Worm (Caenorhabditis elegans) whole organism, late embryonic: Measurements from ENCODE around the gene T12B3.3.
"Not testable (repeated sequence)": the region's sequence is repeated elsewhere in the genome, so short reads cannot be mapped to it uniquely, and the experiment has no call there.

Experiments used
- C38D4.7 ChIP-seq: fragments of 200-800 bp; sonication (Bioruptor generic); optimal IDR thresholded peaks from 2 replicates; lab custom pipeline; 2018; ENCODE audit warnings: mild to moderate bottlenecking, missing genetic modification characterization, moderate library complexity, missing compliant biosample characterization
- K09A11.1 ChIP-seq: sonication (generic microtip); optimal IDR thresholded peaks from 2 replicates; lab custom pipeline; 2017; ENCODE audit warnings: antibody characterized with exemption, mild to moderate bottlenecking, missing genetic modification characterization, missing compliant biosample characterization; ENCODE audit not compliant: insufficient read depth
- T23F11.4 ChIP-seq: fragments of 200-800 bp; sonication (Bioruptor generic); optimal IDR thresholded peaks from 2 replicates; lab custom pipeline; 2018; ENCODE audit warnings: mild to moderate bottlenecking, missing genetic modification characterization, missing compliant biosample characterization
- ceh-14 ChIP-seq: sonication (generic microtip); optimal IDR thresholded peaks from 2 replicates; lab custom pipeline; 2016; ENCODE audit warnings: missing genotype, missing genetic modification characterization, missing compliant biosample characterization
- ceh-19 ChIP-seq: fragments of 200-800 bp; sonication (Bioruptor generic); optimal IDR thresholded peaks from 2 replicates; lab custom pipeline; 2018; ENCODE audit warnings: mild to moderate bottlenecking, missing genetic modification characterization, missing compliant biosample characterization
- ceh-2 ChIP-seq: sonication (generic microtip); optimal IDR thresholded peaks from 2 replicates; lab custom pipeline; 2016; ENCODE audit warnings: missing genotype, missing genetic modification characterization, missing compliant biosample characterization
- ceh-24 ChIP-seq: sonication (generic microtip); optimal IDR thresholded peaks from 2 replicates; lab custom pipeline; 2016; ENCODE audit warnings: mild to moderate bottlenecking, missing genetic modification characterization, missing compliant biosample characterization
- ceh-30 ChIP-seq: fragments of 150-350 bp; optimal IDR thresholded peaks from 2 replicates; lab custom pipeline; 2014; ENCODE audit warnings: missing biosample characterization, missing genetic modification characterization
- ceh-34 ChIP-seq: sonication (generic microtip); optimal IDR thresholded peaks from 2 replicates; lab custom pipeline; 2016; ENCODE audit warnings: mild to moderate bottlenecking, missing genetic modification characterization, missing compliant biosample characterization
- ceh-45 ChIP-seq: fragments of 200-800 bp; sonication (Bioruptor generic); IDR thresholded peaks from 2 replicates; pipeline ENCODE4 v1.3.6; 2022; ENCODE audit warnings: missing genetic modification reagents, missing genetic modification characterization, missing compliant biosample characterization
- ceh-6 ChIP-seq: fragments of 200-800 bp; sonication (Bioruptor generic); optimal IDR thresholded peaks from 2 replicates; lab custom pipeline; 2018; ENCODE audit warnings: mild to moderate bottlenecking, missing genetic modification characterization, missing compliant biosample characterization
- ceh-9 ChIP-seq: sonication (generic microtip); optimal IDR thresholded peaks from 2 replicates; lab custom pipeline; 2016; ENCODE audit warnings: mild to moderate bottlenecking, missing genetic modification characterization, inconsistent platforms, missing compliant biosample characterization
- che-1 ChIP-seq: sonication (generic microtip); optimal IDR thresholded peaks from 2 replicates; lab custom pipeline; 2016; ENCODE audit warnings: mild to moderate bottlenecking, missing genetic modification characterization, missing compliant biosample characterization
- dmd-4 ChIP-seq: sonication (generic microtip); optimal IDR thresholded peaks from 2 replicates; lab custom pipeline; 2016; ENCODE audit warnings: borderline replicate concordance, missing genetic modification characterization, missing compliant biosample characterization
- elt-2 ChIP-seq: sonication (generic microtip); optimal IDR thresholded peaks from 2 replicates; lab custom pipeline; 2016; ENCODE audit warnings: missing genetic modification reagents, missing genetic modification characterization, missing compliant biosample characterization
- ets-4 ChIP-seq: sonication (generic microtip); optimal IDR thresholded peaks from 2 replicates; lab custom pipeline; 2016; ENCODE audit warnings: missing genetic modification characterization, missing compliant biosample characterization
- eyg-1 ChIP-seq: sonication (generic microtip); optimal IDR thresholded peaks from 2 replicates; lab custom pipeline; 2016; ENCODE audit warnings: missing genotype, missing genetic modification characterization, missing compliant biosample characterization
- fax-1 ChIP-seq: sonication (generic microtip); optimal IDR thresholded peaks from 2 replicates; lab custom pipeline; 2016; ENCODE audit warnings: missing genotype, missing genetic modification characterization, missing compliant biosample characterization
- fkh-10 ChIP-seq: fragments of 150-350 bp; optimal IDR thresholded peaks from 2 replicates; lab custom pipeline; 2014; ENCODE audit warnings: missing biosample characterization, missing genetic modification reagents, missing genetic modification characterization
- hlh-6 ChIP-seq: sonication (generic microtip); optimal IDR thresholded peaks from 2 replicates; lab custom pipeline; 2016; ENCODE audit warnings: missing genotype, missing genetic modification characterization, missing compliant biosample characterization
- hlh-8 ChIP-seq: sonication (generic microtip); optimal IDR thresholded peaks from 2 replicates; lab custom pipeline; 2016; ENCODE audit warnings: missing genotype, missing genetic modification characterization, missing compliant biosample characterization
- lin-11 ChIP-seq: fragments of 200-800 bp; sonication (Bioruptor generic); optimal IDR thresholded peaks from 2 replicates; lab custom pipeline; 2018; ENCODE audit warnings: mild to moderate bottlenecking, missing genetic modification characterization, missing compliant biosample characterization
- npax-4 ChIP-seq: sonication (generic microtip); optimal IDR thresholded peaks from 2 replicates; lab custom pipeline; 2016; ENCODE audit warnings: missing genetic modification characterization, missing compliant biosample characterization
- odd-2 ChIP-seq: sonication (generic microtip); optimal IDR thresholded peaks from 2 replicates; lab custom pipeline; 2017; ENCODE audit warnings: antibody characterized with exemption, mild to moderate bottlenecking, missing genetic modification characterization, missing compliant biosample characterization
- pag-3 ChIP-seq: sonication (generic microtip); optimal IDR thresholded peaks from 2 replicates; lab custom pipeline; 2016; ENCODE audit warnings: missing compliant biosample characterization, missing genetic modification characterization, borderline replicate concordance
- pat-9 ChIP-seq: fragments of 200-800 bp; sonication (Bioruptor generic); optimal IDR thresholded peaks from 2 replicates; lab custom pipeline; 2018; ENCODE audit warnings: mild to moderate bottlenecking, missing genetic modification characterization, moderate library complexity, missing compliant biosample characterization
- pha-2 ChIP-seq: sonication (generic microtip); optimal IDR thresholded peaks from 2 replicates; lab custom pipeline; 2017; ENCODE audit warnings: mild to moderate bottlenecking, missing genetic modification characterization, missing compliant biosample characterization
- pha-4 ChIP-seq: fragments of 150-350 bp; optimal IDR thresholded peaks from 2 replicates; lab custom pipeline; 2018; ENCODE audit warnings: missing biosample characterization, missing genetic modification reagents, missing genetic modification characterization
- pqm-1 ChIP-seq: sonication (generic microtip); optimal IDR thresholded peaks from 2 replicates; lab custom pipeline; 2016; ENCODE audit warnings: missing genetic modification characterization, missing compliant biosample characterization
- ref-2 ChIP-seq: sonication (generic microtip); optimal IDR thresholded peaks from 2 replicates; lab custom pipeline; 2016; ENCODE audit warnings: missing genetic modification characterization, missing compliant biosample characterization
- sdc-2 ChIP-seq: sonication (generic microtip); optimal IDR thresholded peaks from 2 replicates; lab custom pipeline; 2016; ENCODE audit warnings: missing genotype, missing genetic modification characterization, missing compliant biosample characterization
- tbx-2 ChIP-seq: sonication (generic microtip); optimal IDR thresholded peaks from 2 replicates; lab custom pipeline; 2016; ENCODE audit warnings: missing genetic modification characterization, missing compliant biosample characterization
- unc-86 ChIP-seq: sonication (generic microtip); optimal IDR thresholded peaks from 2 replicates; lab custom pipeline; 2016; ENCODE audit warnings: missing genetic modification characterization, missing compliant biosample characterization
- zip-5 ChIP-seq: sonication (generic microtip); optimal IDR thresholded peaks from 2 replicates; lab custom pipeline; 2016; ENCODE audit warnings: missing genetic modification characterization, missing compliant biosample characterization
- ztf-16 ChIP-seq: sonication (generic microtip); optimal IDR thresholded peaks from 2 replicates; lab custom pipeline; 2017; ENCODE audit warnings: missing genetic modification characterization, missing compliant biosample characterization

The T12B3.3 gene

DNA sequence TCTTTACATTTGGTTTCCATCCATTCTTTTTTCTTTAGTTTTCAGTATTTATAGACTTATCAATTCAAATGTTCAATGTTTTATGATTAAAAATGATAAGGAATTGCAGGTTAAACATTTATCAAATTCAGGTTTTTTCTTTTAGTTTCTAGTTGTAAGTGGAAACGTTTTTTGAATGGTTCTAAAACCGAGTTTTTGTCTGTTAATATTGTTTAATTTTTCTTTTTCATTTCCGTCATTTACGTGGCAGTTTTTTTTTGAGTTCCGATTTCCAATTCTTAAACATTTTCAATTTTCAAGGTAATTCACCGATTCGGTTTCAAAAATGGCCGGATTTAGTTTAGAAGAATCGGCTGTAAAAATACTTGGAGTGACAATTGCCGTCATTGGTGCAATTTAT is at the start of gene T12B3.3:
T12B3.3 (plus strand) TSS at position 301 of the 400 bp plus-strand sequence.
- TF ChIP-seq ztf-16 (tag; lab: Kevin White, UChicago); ceh-34 (tag; lab: Kevin White, UChicago); tbx-2: not testable (repeated sequence)
- TF ChIP-seq, all 69 proteins: peak for 0; not testable (repeated sequence) for 69

DNA sequence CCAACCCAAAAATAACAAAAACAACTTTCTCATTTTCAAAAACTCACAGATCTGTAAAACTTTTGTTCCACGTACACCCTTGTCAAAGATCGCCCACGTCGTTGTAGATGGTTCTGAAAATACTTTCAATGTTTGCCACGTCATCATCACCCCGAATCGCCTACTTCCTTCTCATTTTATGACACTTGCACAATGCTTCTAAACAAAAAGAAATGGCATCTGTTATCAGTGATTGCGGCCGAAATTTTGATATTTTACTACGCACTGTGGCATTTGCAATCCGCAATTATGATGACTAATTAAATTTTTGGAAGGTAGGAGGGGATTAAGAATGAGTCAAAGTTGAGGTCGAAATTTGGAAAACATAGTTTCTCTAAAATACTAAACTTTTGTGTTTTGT is 49.2 kb upstream of the T12B3.3 start:
- no peak for TF ChIP-seq ref-2 (tag; lab: Kevin White, UChicago)
- TF ChIP-seq ets-4 (tag; lab: Kevin White, UChicago): no peak
- no peak for TF ChIP-seq npax-4 (tag; lab: Kevin White, UChicago)
- TF ChIP-seq pat-9 (tag; lab: Kevin White, UChicago): no peak
- no peak for TF ChIP-seq hlh-8 (tag; lab: Kevin White, UChicago)
- TF ChIP-seq fkh-10 (GFP tag; lab: Kevin White, UChicago): no peak
- TF ChIP-seq ceh-34 (tag; lab: Kevin White, UChicago): no peak
- TF ChIP-seq pha-2 (tag; lab: Kevin White, UChicago): no peak
- TF ChIP-seq zip-5 (tag; lab: Kevin White, UChicago): no peak
- TF ChIP-seq fax-1 (tag; lab: Kevin White, UChicago): no peak
- TF ChIP-seq ceh-9 (tag; lab: Kevin White, UChicago): no peak
- no peak for TF ChIP-seq sdc-2 (tag; lab: Kevin White, UChicago)
- TF ChIP-seq che-1 (tag; lab: Kevin White, UChicago): no peak

DNA sequence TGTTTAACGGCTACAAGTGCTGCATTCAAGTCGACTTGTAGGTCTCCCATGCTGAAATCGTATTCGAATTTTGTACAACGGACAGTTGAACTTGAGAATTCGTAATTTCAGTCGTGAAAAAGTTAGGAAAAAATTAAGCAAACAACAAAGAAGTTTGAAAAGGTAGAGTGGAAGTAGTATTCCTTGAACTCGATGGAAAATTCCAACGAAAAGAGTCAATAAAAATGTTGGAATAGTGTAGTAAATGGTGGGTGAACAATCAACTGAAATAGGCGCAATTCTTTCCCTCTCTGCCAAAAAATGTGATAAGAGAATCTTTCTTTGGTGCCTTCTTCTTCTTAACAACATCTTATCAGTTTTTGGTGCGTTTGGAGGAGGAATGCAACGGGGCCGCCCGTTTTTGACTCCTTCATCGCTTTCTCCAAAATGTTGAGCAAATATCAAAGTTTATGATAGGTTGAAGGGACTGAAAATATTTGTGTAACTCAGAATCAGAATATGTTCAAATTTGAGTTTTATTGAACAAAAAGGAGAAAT is 48.3 kb upstream of the T12B3.3 start, which contains the start of gene ifo-1:
ifo-1 (minus strand) TSS at position 51 of the 537 bp plus-strand sequence.
- TF ChIP-seq elt-2 (tag; lab: Kevin White, UChicago) (peak; percentile 86), ceh-6 (GFP tag; lab: Kevin White, UChicago) (no peak)

ce11 chrIV:7328918-7329317 is 46.0 kb upstream of the T12B3.3 start, which contains the start of gene sqst-2:
Gene sqst-2, minus strand, starts transcription at chrIV:7328975.
- TF ChIP-seq pag-3 (tag; lab: Kevin White, UChicago) (no peak), hlh-6 (tag; lab: Kevin White, UChicago) (no peak), ceh-30 (tag; lab: Kevin White, UChicago) (no peak), odd-2 (no peak)

DNA sequence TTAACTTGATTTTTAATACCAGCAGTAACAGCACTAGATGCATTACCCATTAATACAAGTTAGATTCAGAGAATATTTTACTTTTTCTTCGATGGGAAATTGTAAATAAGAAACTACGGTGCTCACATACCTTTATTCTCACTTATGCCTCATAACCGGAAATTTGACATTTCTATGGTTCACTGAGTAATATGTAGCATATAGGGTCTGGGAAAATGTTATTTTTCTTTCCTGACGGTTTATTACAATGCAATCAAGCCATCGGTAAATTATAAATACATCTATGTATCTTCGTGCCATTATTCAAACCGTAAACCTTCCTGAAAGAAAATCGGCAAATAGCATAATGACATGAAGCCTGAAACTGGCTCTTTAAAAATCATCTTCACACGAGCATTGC is 42.3 kb upstream of the T12B3.3 start, which contains the start of gene ocr-4:
ocr-4 (minus strand) TSS at position 101 of the 400 bp plus-strand sequence.
- TF ChIP-seq unc-86 (tag; lab: Kevin White, UChicago) (no peak), ceh-30 (tag; lab: Kevin White, UChicago) (no peak), T23F11.4 (no peak), ceh-45 (GFP tag; lab: Robert Waterston, UW) (no peak), pqm-1 (tag; lab: Kevin White, UChicago) (no peak), ceh-2 (no peak), ceh-19 (GFP tag; lab: Kevin White, UChicago) (no peak), ceh-14 (no peak), C38D4.7 (GFP tag; lab: Kevin White, UChicago) (no peak), dmd-4 (tag; lab: Kevin White, UChicago) (no peak)
- TF ChIP-seq, all 69 proteins: peak for 0

DNA sequence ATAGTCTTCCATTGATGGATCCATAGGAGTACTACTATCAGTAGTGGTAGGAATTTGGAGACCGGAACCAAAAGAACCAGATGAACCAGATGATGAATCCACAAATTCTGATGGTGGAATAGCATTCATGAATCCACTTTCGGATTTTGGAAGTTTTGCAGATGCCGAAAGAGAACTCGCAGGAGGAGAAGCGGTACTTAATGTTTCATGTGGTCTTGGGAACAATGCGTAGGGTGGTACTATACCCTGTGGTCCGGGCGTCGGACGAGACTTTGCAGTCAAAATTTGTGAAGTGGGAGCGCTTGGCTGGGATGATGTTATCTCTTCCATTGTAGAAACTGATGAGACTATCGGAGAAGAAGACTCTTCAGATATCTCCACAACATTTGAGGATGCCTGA is 36.9 kb upstream of the T12B3.3 start:
- TF ChIP-seq eyg-1 (tag; lab: Kevin White, UChicago) (no peak), lin-11 (no peak), pha-4 (tag; lab: Kevin White, UChicago) (no peak), K09A11.1 (tag; lab: Kevin White, UChicago) (no peak), ceh-24 (tag; lab: Kevin White, UChicago) (no peak)
